Fruit fly (Drosophila melanogaster): ENCODE data around the gene phu.

DNA sequence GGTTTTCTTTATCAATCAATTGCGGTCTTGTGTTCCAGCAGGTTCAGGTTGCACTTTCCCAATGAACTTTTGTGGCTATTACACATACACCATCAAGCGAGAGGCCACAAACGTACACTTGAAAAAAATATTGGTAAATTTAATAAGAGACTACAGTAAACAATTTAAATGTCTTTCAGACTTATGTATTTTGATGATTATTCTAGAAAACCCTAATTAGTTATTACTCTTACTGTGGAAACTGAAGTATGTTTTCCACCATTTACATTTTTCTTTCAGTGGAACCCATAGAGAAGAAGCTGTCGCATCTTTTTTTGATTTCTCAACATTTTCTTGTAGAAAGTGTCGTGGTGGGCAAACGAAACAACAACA is 39.5 kb downstream of the phu start:
- peak; percentile 26 for TF ChIP-seq CG1620 (GFP tag; optimal IDR thresholded peaks at IDR 0.05)
- TF ChIP-seq Crg-1 (GFP tag; optimal IDR thresholded peaks at IDR 0.05), result no peak
